Fruit fly (Drosophila melanogaster) whole organism, embryonic: Measurements from ENCODE around the gene Cpr97Ea.

Experiments used
- Asciz ChIP-seq: fragments of 200-800 bp; sonication (Bioruptor generic); optimal IDR thresholded peaks from 2 replicates; lab custom pipeline; 2017; ENCODE audit warnings: missing biosample characterization, mild to moderate bottlenecking, missing genetic modification characterization, missing genetic modification reagents
- Bgb ChIP-seq: fragments of 200-800 bp; sonication (Bioruptor generic); IDR thresholded peaks from 2 replicates; pipeline ENCODE4 v1.3.6; 2022; ENCODE audit warnings: missing biosample characterization, missing genetic modification characterization; ENCODE audit not compliant: partially characterized antibody
- CG1024 ChIP-seq: fragments of 200-800 bp; sonication (Bioruptor generic); IDR thresholded peaks from 2 replicates; pipeline ENCODE4 v1.3.6; 2022; ENCODE audit warnings: missing biosample characterization, missing genetic modification characterization
- CG10267 ChIP-seq: fragments of 200-800 bp; sonication (Bioruptor generic); optimal IDR thresholded peaks from 2 replicates; lab custom pipeline; 2018; ENCODE audit warnings: missing biosample characterization, mild to moderate bottlenecking, missing genetic modification characterization, moderate library complexity
- CG10654 ChIP-seq: fragments of 200-800 bp; sonication (Bioruptor generic); optimal IDR thresholded peaks from 2 replicates; lab custom pipeline; 2016; ENCODE audit warnings: missing biosample characterization, missing genetic modification characterization
- CG11085 ChIP-seq: fragments of 200-800 bp; sonication (Bioruptor generic); IDR thresholded peaks from 2 replicates; pipeline ENCODE4 v1.3.6; 2022; ENCODE audit warnings: missing biosample characterization, missing genetic modification characterization
- CG13287 ChIP-seq: fragments of 200-800 bp; sonication (Bioruptor generic); IDR thresholded peaks from 2 replicates; pipeline ENCODE4 v1.3.6; 2022; ENCODE audit warnings: missing biosample characterization, missing genetic modification characterization; ENCODE audit not compliant: partially characterized antibody
- CG15269 ChIP-seq: fragments of 200-800 bp; sonication (Bioruptor generic); optimal IDR thresholded peaks from 2 replicates; lab custom pipeline; 2018; ENCODE audit warnings: missing biosample characterization, mild to moderate bottlenecking, missing genetic modification characterization, moderate library complexity
- CG1647 ChIP-seq: fragments of 200-800 bp; sonication (Bioruptor generic); optimal IDR thresholded peaks from 3 replicates; lab custom pipeline; 2016; ENCODE audit warnings: missing biosample characterization, missing genetic modification characterization
- CG16779 ChIP-seq: fragments of 200-800 bp; sonication (Bioruptor generic); IDR thresholded peaks from 2 replicates; pipeline ENCODE4 v1.3.6; 2022; ENCODE audit warnings: missing biosample characterization, missing genetic modification characterization
- CG18476 ChIP-seq: fragments of 200-800 bp; sonication (Bioruptor generic); optimal IDR thresholded peaks from 2 replicates; lab custom pipeline; 2016; ENCODE audit warnings: missing biosample characterization, mild to moderate bottlenecking, missing genetic modification characterization
- CG34224 ChIP-seq: fragments of 200-800 bp; sonication (Bioruptor generic); IDR thresholded peaks from 3 replicates; pipeline ENCODE4 v1.3.6; 2022; ENCODE audit warnings: missing biosample characterization, missing genetic modification characterization; ENCODE audit not compliant: partially characterized antibody
- CG42726 ChIP-seq: fragments of 200-800 bp; sonication (Bioruptor generic); IDR thresholded peaks from 2 replicates; pipeline ENCODE4 v1.3.6; 2022; ENCODE audit warnings: missing biosample characterization, missing genetic modification characterization; ENCODE audit not compliant: partially characterized antibody
- CG4282 ChIP-seq: fragments of 200-800 bp; sonication (Bioruptor generic); optimal IDR thresholded peaks from 2 replicates; lab custom pipeline; 2016; ENCODE audit warnings: missing biosample characterization, missing genetic modification characterization
- CG5245 ChIP-seq: fragments of 200-800 bp; sonication (Bioruptor generic); optimal IDR thresholded peaks from 3 replicates; lab custom pipeline; 2016; ENCODE audit warnings: missing biosample characterization, missing genetic modification characterization
- CG6765 ChIP-seq: fragments of 200-800 bp; sonication (Bioruptor generic); optimal IDR thresholded peaks from 3 replicates; lab custom pipeline; 2017; ENCODE audit warnings: missing biosample characterization, mild to moderate bottlenecking, missing genetic modification characterization
- CG7271 ChIP-seq: fragments of 200-800 bp; sonication (Bioruptor generic); optimal IDR thresholded peaks from 2 replicates; lab custom pipeline; 2018; ENCODE audit warnings: missing biosample characterization, mild to moderate bottlenecking, missing genetic modification characterization, moderate library complexity
- CG7357 ChIP-seq: fragments of 200-800 bp; sonication (Bioruptor generic); IDR thresholded peaks from 3 replicates; pipeline ENCODE4 v1.3.6; 2022; ENCODE audit warnings: missing biosample characterization, missing genetic modification characterization
- CG7745 ChIP-seq: fragments of 200-800 bp; sonication (Bioruptor generic); optimal IDR thresholded peaks from 2 replicates; lab custom pipeline; 2018; ENCODE audit warnings: missing biosample characterization, mild to moderate bottlenecking, missing genetic modification characterization, moderate library complexity
- CG8281 ChIP-seq: fragments of 200-800 bp; sonication (Bioruptor generic); optimal IDR thresholded peaks from 2 replicates; lab custom pipeline; 2018; ENCODE audit warnings: missing biosample characterization, mild to moderate bottlenecking, missing genetic modification characterization, moderate library complexity
- CG8359 ChIP-seq: fragments of 200-800 bp; sonication (Bioruptor generic); optimal IDR thresholded peaks from 2 replicates; lab custom pipeline; 2017; ENCODE audit warnings: missing biosample characterization, mild to moderate bottlenecking, missing genetic modification characterization, borderline replicate concordance
- CG8924 ChIP-seq: fragments of 200-800 bp; optimal IDR thresholded peaks from 3 replicates; lab custom pipeline; 2019; ENCODE audit warnings: missing biosample characterization, mild to moderate bottlenecking, missing genetic modification characterization, moderate library complexity
- CG9727 ChIP-seq: fragments of 200-800 bp; sonication (Bioruptor generic); optimal IDR thresholded peaks from 3 replicates; lab custom pipeline; 2017; ENCODE audit warnings: missing biosample characterization, mild to moderate bottlenecking, missing genetic modification characterization
- CG9817 ChIP-seq: fragments of 200-800 bp; sonication (Bioruptor generic); optimal IDR thresholded peaks from 2 replicates; lab custom pipeline; 2018; ENCODE audit warnings: missing biosample characterization, mild to moderate bottlenecking, missing genetic modification characterization, moderate library complexity
- CG9932 ChIP-seq: fragments of 200-800 bp; sonication (Bioruptor generic); IDR thresholded peaks from 2 replicates; pipeline ENCODE4 v1.3.6; 2022; ENCODE audit warnings: missing biosample characterization, missing genetic modification characterization
- CHES-1-like ChIP-seq: fragments of 200-800 bp; sonication (Bioruptor generic); optimal IDR thresholded peaks from 2 replicates; lab custom pipeline; 2016; ENCODE audit warnings: missing biosample characterization, missing genetic modification characterization
- Dll ChIP-seq: fragments of 200-800 bp; sonication (Bioruptor generic); IDR thresholded peaks from 4 replicates; pipeline ENCODE4 v1.3.6; 2022; ENCODE audit warnings: missing biosample characterization, missing genetic modification characterization; ENCODE audit not compliant: partially characterized antibody
- MTF-1 ChIP-seq: fragments of 200-800 bp; sonication (Bioruptor generic); optimal IDR thresholded peaks from 2 replicates; lab custom pipeline; 2018; ENCODE audit warnings: missing biosample characterization, mild to moderate bottlenecking, missing genetic modification characterization, borderline replicate concordance
- Med ChIP-seq: fragments of 200-800 bp; sonication (Bioruptor generic); peaks from one replicate; lab custom pipeline; 2016; ENCODE audit warnings: missing biosample characterization, missing genetic modification characterization, mild to moderate bottlenecking, inconsistent platforms, moderate library complexity
- Taf1 ChIP-seq: fragments of 200-800 bp; sonication (Bioruptor generic); IDR thresholded peaks from 2 replicates; pipeline ENCODE4 v1.3.6; 2022; ENCODE audit warnings: missing biosample characterization, missing genetic modification characterization
- ase ChIP-seq: fragments of 200-800 bp; sonication (Bioruptor generic); IDR thresholded peaks from 3 replicates; pipeline ENCODE4 v1.3.6; 2022; ENCODE audit warnings: missing biosample characterization, missing genetic modification characterization
- bab2 ChIP-seq: fragments of 200-800 bp; sonication (Bioruptor generic); optimal IDR thresholded peaks from 2 replicates; lab custom pipeline; 2016; ENCODE audit warnings: missing biosample characterization, missing genetic modification characterization
- chif ChIP-seq, 2 experiments: fragments of 200-800 bp; sonication (Bioruptor generic); optimal IDR thresholded peaks; 3 replicates each; lab custom pipeline; 2016; ENCODE audit warnings: missing biosample characterization in 2 of 2, missing genetic modification characterization in 2 of 2
- crc ChIP-seq: fragments of 200-800 bp; sonication (Bioruptor generic); optimal IDR thresholded peaks from 2 replicates; lab custom pipeline; 2016; ENCODE audit warnings: missing biosample characterization, missing genetic modification characterization
- danr ChIP-seq: fragments of 200-800 bp; sonication (Bioruptor generic); IDR thresholded peaks from 2 replicates; pipeline ENCODE4 v1.3.6; 2022; ENCODE audit warnings: missing biosample characterization, missing genetic modification characterization
- dm ChIP-seq: fragments of 200-800 bp; sonication (Bioruptor generic); optimal IDR thresholded peaks from 3 replicates; lab custom pipeline; 2016; ENCODE audit warnings: missing biosample characterization, missing genetic modification characterization
- ind ChIP-seq: fragments of 200-800 bp; sonication (Bioruptor generic); optimal IDR thresholded peaks from 3 replicates; lab custom pipeline; 2016; ENCODE audit warnings: missing biosample characterization, missing genetic modification characterization
- ken ChIP-seq: fragments of 200-800 bp; sonication (Bioruptor generic); IDR thresholded peaks from 3 replicates; pipeline ENCODE4 v1.3.6; 2022; ENCODE audit warnings: missing biosample characterization, missing genetic modification characterization
- lov ChIP-seq, 2 experiments: fragments of 200-800 bp in 1 of 2; fragments of >200 bp in 1 of 2; sonication (Bioruptor generic) in 1 of 2; IDR thresholded peaks in 1 of 2; optimal IDR thresholded peaks in 1 of 2; 2 replicates in 1 of 2; 3 replicates in 1 of 2; pipeline versions ENCODE4 v1.3.6 to Lab custom; 2017 to 2022; ENCODE audit warnings: missing biosample characterization in 1 of 2, missing genetic modification characterization in 1 of 2
- maf-S ChIP-seq: fragments of 200-800 bp; sonication (Bioruptor generic); optimal IDR thresholded peaks from 2 replicates; lab custom pipeline; 2016; ENCODE audit warnings: missing biosample characterization, missing genetic modification characterization
- ro ChIP-seq: fragments of 200-800 bp; sonication (Bioruptor generic); IDR thresholded peaks from 2 replicates; pipeline ENCODE4 v1.3.6; 2022; ENCODE audit warnings: missing biosample characterization, missing genetic modification characterization
- sr ChIP-seq: fragments of 200-800 bp; sonication (Bioruptor generic); IDR thresholded peaks from 3 replicates; pipeline ENCODE4 v1.3.6; 2022; ENCODE audit warnings: missing biosample characterization, missing genetic modification characterization
- stc ChIP-seq: fragments of 200-800 bp; sonication (Bioruptor generic); IDR thresholded peaks from 2 replicates; pipeline ENCODE4 v1.3.6; 2022; ENCODE audit warnings: missing biosample characterization, missing genetic modification characterization
- tll ChIP-seq, 2 experiments: fragments of 200-800 bp in 1 of 2; fragments of >200 bp in 1 of 2; sonication (Bioruptor generic) in 1 of 2; optimal IDR thresholded peaks; 2 replicates each; lab custom pipeline; 2017 to 2019; ENCODE audit warnings: missing biosample characterization in 2 of 2, missing genetic modification characterization in 2 of 2, mild to moderate bottlenecking in 1 of 2, moderate library complexity in 1 of 2
- ttk ChIP-seq: fragments of 200-800 bp; sonication (Bioruptor generic); IDR thresholded peaks from 2 replicates; pipeline ENCODE4 v2.1.2; 2022; ENCODE audit warnings: missing biosample characterization, missing genetic modification characterization
- tx ChIP-seq: fragments of 200-800 bp; sonication (Bioruptor generic); optimal IDR thresholded peaks from 2 replicates; lab custom pipeline; 2016; ENCODE audit warnings: missing biosample characterization, missing genetic modification characterization
- zf30C ChIP-seq: fragments of 200-800 bp; sonication (Bioruptor generic); optimal IDR thresholded peaks from 3 replicates; lab custom pipeline; 2018; ENCODE audit warnings: missing biosample characterization, mild to moderate bottlenecking, missing genetic modification characterization

Gene Cpr97Ea

DNA sequence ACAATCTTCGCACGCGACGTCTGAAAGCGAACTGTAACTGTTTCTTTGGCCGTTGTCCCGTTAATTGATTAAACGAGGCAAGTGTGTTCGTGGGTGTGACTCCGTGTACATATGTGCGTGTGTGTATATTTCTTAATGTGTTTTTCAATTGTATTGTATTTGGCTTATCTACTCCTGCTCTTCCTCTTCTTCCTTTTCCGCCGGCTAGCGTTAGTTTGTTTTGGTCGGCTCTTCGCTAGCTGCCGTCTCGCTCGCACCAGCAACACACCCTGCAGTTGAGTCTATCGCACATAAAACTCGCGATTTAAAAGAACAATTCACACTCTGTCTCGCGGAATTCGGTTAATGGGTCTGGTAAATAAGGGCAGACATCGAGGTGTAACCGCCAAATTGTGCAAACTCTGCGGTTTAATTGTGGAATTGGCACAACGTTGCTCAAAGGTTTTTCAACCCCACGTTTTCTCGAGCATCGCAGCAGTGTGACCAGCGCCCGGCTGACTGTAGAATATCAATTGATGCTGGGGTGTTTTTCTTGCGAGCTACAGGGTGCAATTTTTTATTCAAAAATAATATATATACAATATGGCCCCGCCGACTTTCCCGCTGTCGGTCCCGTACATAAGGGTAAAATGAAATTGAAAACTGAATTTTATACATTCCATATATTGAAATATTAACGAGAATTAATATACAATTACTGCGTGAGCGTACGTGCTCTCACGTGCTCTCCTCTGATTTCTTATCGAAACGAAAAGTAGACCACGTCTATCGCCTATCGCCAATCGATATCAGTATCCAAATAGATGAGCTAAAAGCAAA lies 24.4 kb upstream of the Cpr97Ea start, which contains the start of the genes gb and CG5815 (continued):
- TF ChIP-seq tll (GFP tag; optimal IDR thresholded peaks at IDR 0.05; lab: Kevin White, UChicago) (peak in 1 of 2 experiments; percentile 3), Med (GFP tag; lab: Kevin White, UChicago) (peak; percentile 97), CG10654 (GFP tag; lab: Kevin White, UChicago) (peak; percentile 86), ken (GFP tag; lab: Robert Waterston, UW) (peak; percentile 91), lov (optimal IDR thresholded peaks at IDR 0.05; lab: Kevin White, UChicago) (no peak), lov (GFP tag; IDR thresholded peaks at IDR 0.05; lab: Robert Waterston, UW) (peak; percentile 20; the same call in 1 of the 3 replicates), CG8924 (peak; percentile 91), danr (peak; percentile 74), sr (GFP tag; lab: Robert Waterston, UW) (0 out of 3 replicates have a peak, but pooled peaks have one; percentile 53), ase (peak; percentile 84), CG8359 (peak; percentile 70), MTF-1 (GFP tag; lab: Kevin White, UChicago) (peak; percentile 75), zf30C (GFP tag; lab: Kevin White, UChicago) (no peak), Dll (GFP tag; lab: Robert Waterston, UW) (peak; percentile 98), ttk (peak; percentile 89), CG16779 (GFP tag; lab: Robert Waterston, UW) (peak; percentile 76), CG5245 (peak; percentile 86), CG42726 (GFP tag; lab: Robert Waterston, UW) (no peak; the same call in 1 of the 2 replicates), CG1024 (GFP tag; lab: Robert Waterston, UW) (peak; percentile 70; the same call in 1 of the 2 replicates), ro (GFP tag; lab: Robert Waterston, UW) (peak; percentile 55), maf-S (peak; percentile 66), CG9932 (GFP tag; lab: Robert Waterston, UW) (peak; percentile 97), CG13287 (GFP tag; lab: Robert Waterston, UW) (peak; percentile 99), stc (GFP tag; lab: Robert Waterston, UW) (peak; percentile 75), CG7357 (GFP tag; lab: Robert Waterston, UW) (peak; percentile 78), dm (peak; percentile 85), CG34224 (GFP tag; lab: Robert Waterston, UW) (peak; percentile 98), Bgb (peak; percentile 90), CG8281 (peak; percentile 66), CG9727 (peak; percentile 92), CG7271 (tag; lab: Kevin White, UChicago) (peak; percentile 25), CG18476 (GFP tag; lab: Kevin White, UChicago) (peak; percentile 91), CG7745 (tag; lab: Kevin White, UChicago) (no peak), ind (GFP tag; lab: Kevin White, UChicago) (peak; percentile 92), bab2 (GFP tag; lab: Kevin White, UChicago) (peak; percentile 85), CG6765 (GFP tag; lab: Kevin White, UChicago) (peak; percentile 75), CHES-1-like (peak; percentile 47), CG11085 (GFP tag; lab: Robert Waterston, UW) (peak; percentile 90), chif (GFP tag; optimal IDR thresholded peaks at IDR 0.05; lab: Kevin White, UChicago) (peak; percentile 78 to 84), Asciz (peak; percentile 70), CG1647 (GFP tag; lab: Kevin White, UChicago) (peak; percentile 91), Taf1 (peak; percentile 82), CG10267 (tag; lab: Kevin White, UChicago) (peak; percentile 82), CG4282 (GFP tag; lab: Kevin White, UChicago) (peak; percentile 32), tx (GFP tag; lab: Kevin White, UChicago) (peak; percentile 59), CG15269 (tag; lab: Kevin White, UChicago) (peak; percentile 89), CG9817 (tag; lab: Kevin White, UChicago) (peak; percentile 91), crc (GFP tag; lab: Kevin White, UChicago) (peak; percentile 49)
